Worm (Caenorhabditis elegans) whole organism, young adult: Measurements from ENCODE around the gene Y43F8B.29.

Experiments
- D2030.7 ChIP-seq: fragments of 200-800 bp; sonication (Bioruptor generic); IDR thresholded peaks from 2 replicates; pipeline ENCODE4 v1.3.6; 2022; ENCODE audit warnings: missing genetic modification reagents, missing genetic modification characterization, missing compliant biosample characterization
- F10E7.11 ChIP-seq: sonication (generic microtip); optimal IDR thresholded peaks from 2 replicates; lab custom pipeline; 2017; ENCODE audit warnings: mild to moderate bottlenecking, missing genetic modification characterization, moderate library complexity, missing compliant biosample characterization
- F37B4.10 ChIP-seq: fragments of 200-800 bp; sonication (Bioruptor generic); IDR thresholded peaks from 2 replicates; pipeline ENCODE4 v1.3.6; 2022; ENCODE audit warnings: missing genetic modification characterization, missing compliant biosample characterization
- F49E8.2 ChIP-seq: sonication (generic microtip); optimal IDR thresholded peaks from 3 replicates; lab custom pipeline; 2017; ENCODE audit warnings: missing genetic modification characterization, mild to moderate bottlenecking, missing compliant biosample characterization, antibody characterized with exemption, moderate library complexity; ENCODE audit not compliant: insufficient read depth
- F55B11.4 ChIP-seq: sonication (generic microtip); optimal IDR thresholded peaks from 2 replicates; lab custom pipeline; 2016; ENCODE audit warnings: missing compliant biosample characterization, missing genetic modification characterization, borderline replicate concordance; ENCODE audit not compliant: insufficient read depth
- F57A8.1 ChIP-seq: fragments of 200-800 bp; sonication (Bioruptor generic); optimal IDR thresholded peaks from 2 replicates; lab custom pipeline; 2018; ENCODE audit warnings: mild to moderate bottlenecking, missing genetic modification characterization, moderate library complexity, missing compliant biosample characterization
- F57C9.4 ChIP-seq: sonication (generic microtip); optimal IDR thresholded peaks from 2 replicates; lab custom pipeline; 2017; ENCODE audit warnings: mild to moderate bottlenecking, missing genetic modification characterization, missing compliant biosample characterization
- K12H6.12 ChIP-seq: fragments of 200-800 bp; sonication (Bioruptor generic); optimal IDR thresholded peaks from 2 replicates; lab custom pipeline; 2018; ENCODE audit warnings: mild to moderate bottlenecking, missing genetic modification characterization, missing compliant biosample characterization
- T07F8.4 ChIP-seq: sonication (generic microtip); optimal IDR thresholded peaks from 2 replicates; lab custom pipeline; 2016; ENCODE audit warnings: mild to moderate bottlenecking, missing genetic modification characterization, moderate library complexity, missing compliant biosample characterization
- Y53F4B.3 ChIP-seq: fragments of 200-800 bp; sonication (Bioruptor generic); IDR thresholded peaks from 2 replicates; pipeline ENCODE4 v1.3.6; 2022; ENCODE audit warnings: missing genetic modification reagents, missing genetic modification characterization, missing compliant biosample characterization
- Y53G8AR.9 ChIP-seq: fragments of 200-800 bp; sonication (Bioruptor generic); conservative IDR thresholded peaks from 2 replicates; pipeline ENCODE4 v1.3.6; 2022; ENCODE audit warnings: missing genetic modification reagents, missing genetic modification characterization, missing compliant biosample characterization
- Y56A3A.18 ChIP-seq: fragments of 200-800 bp; sonication (Bioruptor generic); IDR thresholded peaks from 2 replicates; pipeline ENCODE4 v1.3.6; 2022; ENCODE audit warnings: missing genetic modification reagents, missing genetic modification characterization, missing compliant biosample characterization
- Y67H2A.10 ChIP-seq: fragments of 200-800 bp; sonication (Bioruptor generic); conservative IDR thresholded peaks from 2 replicates; pipeline ENCODE4 v1.3.6; 2022; ENCODE audit warnings: missing genetic modification reagents, missing genetic modification characterization, missing compliant biosample characterization
- Y95B8A.8 ChIP-seq: fragments of 200-800 bp; sonication (Bioruptor generic); IDR thresholded peaks from 2 replicates; pipeline ENCODE4 v1.3.6; 2022; ENCODE audit warnings: missing genetic modification reagents, missing genetic modification characterization, missing compliant biosample characterization
- aptf-2 ChIP-seq: fragments of 200-800 bp; sonication (Bioruptor generic); conservative IDR thresholded peaks from 2 replicates; pipeline ENCODE4 v1.3.6; 2022; ENCODE audit warnings: missing genetic modification reagents, missing genetic modification characterization, missing compliant biosample characterization
- athp-1 ChIP-seq: sonication (generic microtip); optimal IDR thresholded peaks from 2 replicates; lab custom pipeline; 2017; ENCODE audit warnings: mild to moderate bottlenecking, missing genetic modification characterization, missing compliant biosample characterization
- bed-1 ChIP-seq: fragments of 200-800 bp; sonication (Bioruptor generic); IDR thresholded peaks from 2 replicates; pipeline ENCODE4 v1.3.6; 2022; ENCODE audit warnings: missing genetic modification reagents, missing genetic modification characterization, missing compliant biosample characterization
- cebp-2 ChIP-seq: fragments of 200-800 bp; sonication (Bioruptor generic); IDR thresholded peaks from 2 replicates; pipeline ENCODE4 v1.3.6; 2022; ENCODE audit warnings: missing genetic modification characterization, missing compliant biosample characterization
- ceh-40 ChIP-seq: fragments of 200-800 bp; sonication (Bioruptor generic); IDR thresholded peaks from 2 replicates; pipeline ENCODE4 v1.3.6; 2022; ENCODE audit warnings: missing genetic modification characterization, missing compliant biosample characterization
- dpl-1 ChIP-seq: fragments of 150-350 bp; optimal IDR thresholded peaks from 2 replicates; lab custom pipeline; 2014; ENCODE audit warnings: missing biosample characterization, missing genetic modification reagents, missing genetic modification characterization
- egl-18 ChIP-seq: fragments of 200-800 bp; sonication (Bioruptor generic); IDR thresholded peaks from 2 replicates; pipeline ENCODE4 v1.3.6; 2022; ENCODE audit warnings: missing genetic modification reagents, missing genetic modification characterization, missing compliant biosample characterization
- egl-44 ChIP-seq: fragments of 200-800 bp; sonication (Bioruptor generic); IDR thresholded peaks from 2 replicates; pipeline ENCODE4 v1.3.6; 2022; ENCODE audit warnings: missing genetic modification reagents, missing genetic modification characterization, missing compliant biosample characterization
- ekl-4 ChIP-seq: fragments of 200-800 bp; sonication (Bioruptor generic); IDR thresholded peaks from 2 replicates; pipeline ENCODE4 v1.3.6; 2022; ENCODE audit warnings: missing genetic modification reagents, missing genetic modification characterization, missing compliant biosample characterization
- ets-4 ChIP-seq: fragments of 200-800 bp; sonication (Bioruptor generic); optimal IDR thresholded peaks from 2 replicates; lab custom pipeline; 2018; ENCODE audit warnings: mild to moderate bottlenecking, missing genetic modification characterization, missing compliant biosample characterization
- fkh-3 ChIP-seq: sonication (generic microtip); optimal IDR thresholded peaks from 2 replicates; lab custom pipeline; 2016; ENCODE audit warnings: mild to moderate bottlenecking, missing genetic modification characterization, missing compliant biosample characterization
- hlh-26 ChIP-seq: fragments of 200-800 bp; sonication (Bioruptor generic); conservative IDR thresholded peaks from 2 replicates; pipeline ENCODE4 v1.3.6; 2022; ENCODE audit warnings: missing genetic modification reagents, missing genetic modification characterization, missing compliant biosample characterization
- hmg-1.2 ChIP-seq: fragments of 200-800 bp; sonication (Bioruptor generic); IDR thresholded peaks from 2 replicates; pipeline ENCODE4 v1.3.6; 2022; ENCODE audit warnings: missing genetic modification reagents, missing genetic modification characterization, missing compliant biosample characterization
- hrde-1 ChIP-seq: sonication (generic microtip); optimal IDR thresholded peaks from 2 replicates; lab custom pipeline; 2016; ENCODE audit warnings: missing genetic modification characterization, mild to moderate bottlenecking, missing compliant biosample characterization, moderate library complexity, missing genotype, missing genetic modification reagents, borderline replicate concordance
- lag-1 ChIP-seq: fragments of 200-800 bp; sonication (Bioruptor generic); IDR thresholded peaks from 2 replicates; pipeline ENCODE4 v1.3.6; 2022; ENCODE audit warnings: missing genetic modification reagents, missing genetic modification characterization, missing compliant biosample characterization
- let-526 ChIP-seq: fragments of 200-800 bp; sonication (Bioruptor generic); IDR thresholded peaks from 2 replicates; pipeline ENCODE4 v1.3.6; 2022; ENCODE audit warnings: missing genetic modification reagents, missing genetic modification characterization, missing compliant biosample characterization
- let-607 ChIP-seq, 2 experiments: fragments of 200-800 bp in 1 of 2; sonication (Bioruptor generic) in 1 of 2; sonication (generic microtip) in 1 of 2; optimal IDR thresholded peaks; 2 replicates each; lab custom pipeline; 2016 to 2018; ENCODE audit warnings: mild to moderate bottlenecking in 2 of 2, missing compliant biosample characterization in 2 of 2, missing genetic modification characterization in 2 of 2, moderate library complexity in 2 of 2, missing genotype in 1 of 2
- lin-40 ChIP-seq: sonication (generic microtip); optimal IDR thresholded peaks from 2 replicates; lab custom pipeline; 2016; ENCODE audit warnings: missing genetic modification characterization, mild to moderate bottlenecking, missing compliant biosample characterization, missing genotype, missing genetic modification reagents
- lsy-27 ChIP-seq: sonication (generic microtip); optimal IDR thresholded peaks from 2 replicates; lab custom pipeline; 2017; ENCODE audit warnings: missing genetic modification characterization, mild to moderate bottlenecking, missing compliant biosample characterization, antibody characterized with exemption, missing genotype, borderline replicate concordance; ENCODE audit not compliant: insufficient read depth
- madf-3 ChIP-seq: fragments of 200-800 bp; sonication (Bioruptor generic); IDR thresholded peaks from 2 replicates; pipeline ENCODE4 v1.3.6; 2022; ENCODE audit warnings: missing genetic modification reagents, missing genetic modification characterization, missing compliant biosample characterization
- mcd-1 ChIP-seq: fragments of 200-800 bp; sonication (Bioruptor generic); IDR thresholded peaks from 2 replicates; pipeline ENCODE4 v1.3.6; 2022; ENCODE audit warnings: missing genetic modification reagents, missing genetic modification characterization, missing compliant biosample characterization
- mel-28 ChIP-seq: sonication (generic microtip); optimal IDR thresholded peaks from 2 replicates; lab custom pipeline; 2016; ENCODE audit warnings: borderline replicate concordance, mild to moderate bottlenecking, missing genetic modification characterization, missing compliant biosample characterization
- mxl-1 ChIP-seq: sonication (generic microtip); optimal IDR thresholded peaks from 2 replicates; lab custom pipeline; 2016; ENCODE audit warnings: missing genetic modification characterization, missing compliant biosample characterization
- nhr-120 ChIP-seq: fragments of 200-800 bp; sonication (Bioruptor generic); IDR thresholded peaks from 2 replicates; pipeline ENCODE4 v1.3.6; 2022; ENCODE audit warnings: missing genetic modification characterization, missing compliant biosample characterization
- nhr-90 ChIP-seq: sonication (generic microtip); optimal IDR thresholded peaks from 2 replicates; lab custom pipeline; 2016; ENCODE audit warnings: missing genotype, mild to moderate bottlenecking, missing genetic modification characterization, missing compliant biosample characterization
- pbrm-1 ChIP-seq: fragments of 200-800 bp; sonication (Bioruptor generic); IDR thresholded peaks from 2 replicates; pipeline ENCODE4 v1.3.6; 2022; ENCODE audit warnings: missing genetic modification reagents, missing genetic modification characterization, missing compliant biosample characterization
- pha-4 ChIP-seq: fragments of 150-350 bp; sonication (generic microtip); optimal IDR thresholded peaks from 2 replicates; lab custom pipeline; 2014; ENCODE audit warnings: missing biosample characterization, missing genetic modification reagents, missing genetic modification characterization
- snpc-1.1 ChIP-seq: sonication (generic microtip); optimal IDR thresholded peaks from 2 replicates; lab custom pipeline; 2017; ENCODE audit warnings: missing genetic modification characterization, mild to moderate bottlenecking, missing compliant biosample characterization, antibody characterized with exemption, moderate library complexity, missing genotype, missing genetic modification reagents; ENCODE audit not compliant: insufficient read depth
- snpc-1.3 ChIP-seq: sonication (generic microtip); optimal IDR thresholded peaks from 2 replicates; lab custom pipeline; 2017; ENCODE audit warnings: missing genetic modification characterization, mild to moderate bottlenecking, missing compliant biosample characterization, antibody characterized with exemption, moderate library complexity, missing genotype, missing genetic modification reagents; ENCODE audit not compliant: insufficient read depth
- sptf-2 ChIP-seq: fragments of 200-800 bp; sonication (Bioruptor generic); optimal IDR thresholded peaks from 2 replicates; lab custom pipeline; 2018; ENCODE audit warnings: mild to moderate bottlenecking, missing genetic modification characterization, missing compliant biosample characterization
- tbp1 ChIP-seq: fragments of 200-800 bp; sonication (Bioruptor generic); optimal IDR thresholded peaks from 2 replicates; lab custom pipeline; 2018; ENCODE audit warnings: mild to moderate bottlenecking, missing genetic modification characterization, missing compliant biosample characterization
- zfh-2 ChIP-seq: fragments of 200-800 bp; sonication (Bioruptor generic); conservative IDR thresholded peaks from 2 replicates; pipeline ENCODE4 v1.3.6; 2022; ENCODE audit warnings: missing genetic modification reagents, missing genetic modification characterization, missing compliant biosample characterization
- ztf-18 ChIP-seq: sonication (generic microtip); optimal IDR thresholded peaks from 2 replicates; lab custom pipeline; 2016; ENCODE audit warnings: missing genotype, mild to moderate bottlenecking, missing genetic modification characterization, missing compliant biosample characterization
- ztf-26 ChIP-seq: sonication (generic microtip); optimal IDR thresholded peaks from 2 replicates; lab custom pipeline; 2017; ENCODE audit warnings: missing genetic modification characterization, missing compliant biosample characterization

The Y43F8B.29 gene

ce11 chrV:19520130-19520529, 28.7 kb downstream of the Y43F8B.29 start (continued):
- no peak for TF ChIP-seq Y56A3A.18 (GFP tag; lab: Robert Waterston, UW)
- TF ChIP-seq let-526 (GFP tag; lab: Robert Waterston, UW): no peak
- peak; percentile 45 for TF ChIP-seq ztf-26 (tag; lab: Kevin White, UChicago)
- TF ChIP-seq cebp-2 (GFP tag; lab: Robert Waterston, UW): no peak
- no peak for TF ChIP-seq F37B4.10 (GFP tag; lab: Robert Waterston, UW)
- TF ChIP-seq F49E8.2 (tag; lab: Kevin White, UChicago): no peak
- TF ChIP-seq mcd-1 (GFP tag; lab: Robert Waterston, UW): no peak
- no peak for TF ChIP-seq hmg-1.2 (GFP tag; lab: Robert Waterston, UW)
- TF ChIP-seq nhr-90: no peak
- no peak for TF ChIP-seq dpl-1 (GFP tag; lab: Kevin White, UChicago)
- TF ChIP-seq F55B11.4 (tag; lab: Kevin White, UChicago): no peak
- no peak for TF ChIP-seq nhr-120 (GFP tag; lab: Robert Waterston, UW)
- TF ChIP-seq zfh-2: no peak
- no peak for TF ChIP-seq mel-28 (tag; lab: Kevin White, UChicago)
- no peak for TF ChIP-seq athp-1 (tag; lab: Kevin White, UChicago)
- TF ChIP-seq K12H6.12 (tag; lab: Kevin White, UChicago): no peak
- no peak for TF ChIP-seq lsy-27 (tag; lab: Kevin White, UChicago)
- no peak for TF ChIP-seq Y53F4B.3 (GFP tag; lab: Robert Waterston, UW)
- no peak for TF ChIP-seq T07F8.4 (tag; lab: Kevin White, UChicago)
- TF ChIP-seq ets-4 (GFP tag; lab: Kevin White, UChicago): no peak
- TF ChIP-seq egl-18 (GFP tag; lab: Robert Waterston, UW): no peak
- no peak for TF ChIP-seq pbrm-1 (GFP tag; lab: Robert Waterston, UW)
- no peak for TF ChIP-seq hlh-26 (GFP tag; lab: Robert Waterston, UW)
- no peak for TF ChIP-seq Y67H2A.10 (GFP tag; lab: Robert Waterston, UW)
- TF ChIP-seq lag-1 (GFP tag; lab: Robert Waterston, UW): no peak
- no peak for TF ChIP-seq snpc-1.1 (tag; lab: Kevin White, UChicago)
- no peak for TF ChIP-seq F57C9.4 (tag; lab: Kevin White, UChicago)
- TF ChIP-seq bed-1 (GFP tag; lab: Robert Waterston, UW): 0 out of 2 replicates have a peak, but pooled peaks have one; percentile 55
- 0 out of 2 replicates have a peak, but pooled peaks have one; percentile 62 for TF ChIP-seq madf-3 (GFP tag; lab: Robert Waterston, UW)
- TF ChIP-seq ekl-4 (GFP tag; lab: Robert Waterston, UW): no peak
- TF ChIP-seq snpc-1.3 (tag; lab: Kevin White, UChicago): no peak
- TF ChIP-seq ztf-18 (tag; lab: Kevin White, UChicago): no peak
- no peak for TF ChIP-seq F10E7.11
- TF ChIP-seq lin-40: no peak
- TF ChIP-seq fkh-3: no peak
- no peak for TF ChIP-seq egl-44 (GFP tag; lab: Robert Waterston, UW)
- no peak for TF ChIP-seq mxl-1 (tag; lab: Kevin White, UChicago)
- TF ChIP-seq tbp1 (GFP tag; lab: Kevin White, UChicago): no peak
- peak in 1 of 2 experiments; percentile 19 for TF ChIP-seq let-607 (tag; optimal IDR thresholded peaks at IDR 0.05; lab: Kevin White, UChicago)
- TF ChIP-seq D2030.7 (GFP tag; lab: Robert Waterston, UW): no peak
- no peak; the same call in 1 of the 2 replicates for TF ChIP-seq ceh-40 (GFP tag; lab: Robert Waterston, UW)
- no peak for TF ChIP-seq aptf-2
- no peak for TF ChIP-seq sptf-2 (GFP tag; lab: Kevin White, UChicago)
- TF ChIP-seq pha-4 (tag; lab: Kevin White, UChicago): no peak
- no peak for TF ChIP-seq hrde-1
- TF ChIP-seq Y53G8AR.9 (GFP tag; lab: Robert Waterston, UW): 0 out of 2 replicates have a peak, but pooled peaks have one; percentile 9
- TF ChIP-seq F57A8.1 (GFP tag; lab: Kevin White, UChicago): no peak
- no peak for TF ChIP-seq Y95B8A.8 (GFP tag; lab: Robert Waterston, UW)
